Worm (Caenorhabditis elegans) whole organism, late embryonic: ENCODE measurements around the gene T28A11.13.

ENCODE experiments used
- C08G9.2 ChIP-seq: sonication (generic microtip); optimal IDR thresholded peaks from 2 replicates; lab custom pipeline; 2016; ENCODE audit warnings: mild to moderate bottlenecking, missing genetic modification characterization, moderate library complexity, missing compliant biosample characterization
- K02D7.2 ChIP-seq: sonication (generic microtip); optimal IDR thresholded peaks from 2 replicates; lab custom pipeline; 2017; ENCODE audit warnings: mild to moderate bottlenecking, missing genetic modification characterization, missing compliant biosample characterization
- K09A11.1 ChIP-seq: sonication (generic microtip); optimal IDR thresholded peaks from 2 replicates; lab custom pipeline; 2017; ENCODE audit warnings: antibody characterized with exemption, mild to moderate bottlenecking, missing genetic modification characterization, missing compliant biosample characterization; ENCODE audit not compliant: insufficient read depth
- Y22D7AL.16 ChIP-seq: sonication (generic microtip); optimal IDR thresholded peaks from 2 replicates; lab custom pipeline; 2016; ENCODE audit warnings: missing genetic modification characterization, missing compliant biosample characterization
- ahr-1 ChIP-seq: sonication (generic microtip); optimal IDR thresholded peaks from 2 replicates; lab custom pipeline; 2016; ENCODE audit warnings: missing genetic modification characterization, missing compliant biosample characterization
- ceh-19 ChIP-seq: fragments of 200-800 bp; sonication (Bioruptor generic); optimal IDR thresholded peaks from 2 replicates; lab custom pipeline; 2018; ENCODE audit warnings: mild to moderate bottlenecking, missing genetic modification characterization, missing compliant biosample characterization
- ceh-2 ChIP-seq: sonication (generic microtip); optimal IDR thresholded peaks from 2 replicates; lab custom pipeline; 2016; ENCODE audit warnings: missing genotype, missing genetic modification characterization, missing compliant biosample characterization
- ceh-24 ChIP-seq: sonication (generic microtip); optimal IDR thresholded peaks from 2 replicates; lab custom pipeline; 2016; ENCODE audit warnings: mild to moderate bottlenecking, missing genetic modification characterization, missing compliant biosample characterization
- ceh-30 ChIP-seq: fragments of 150-350 bp; optimal IDR thresholded peaks from 2 replicates; lab custom pipeline; 2014; ENCODE audit warnings: missing biosample characterization, missing genetic modification characterization
- ceh-48 ChIP-seq: sonication (generic microtip); optimal IDR thresholded peaks from 2 replicates; lab custom pipeline; 2016; ENCODE audit warnings: missing genetic modification characterization, inconsistent platforms, missing compliant biosample characterization
- ceh-9 ChIP-seq: sonication (generic microtip); optimal IDR thresholded peaks from 2 replicates; lab custom pipeline; 2016; ENCODE audit warnings: mild to moderate bottlenecking, missing genetic modification characterization, inconsistent platforms, missing compliant biosample characterization
- che-1 ChIP-seq: sonication (generic microtip); optimal IDR thresholded peaks from 2 replicates; lab custom pipeline; 2016; ENCODE audit warnings: mild to moderate bottlenecking, missing genetic modification characterization, missing compliant biosample characterization
- dmd-4 ChIP-seq: sonication (generic microtip); optimal IDR thresholded peaks from 2 replicates; lab custom pipeline; 2016; ENCODE audit warnings: borderline replicate concordance, missing genetic modification characterization, missing compliant biosample characterization
- dve-1 ChIP-seq: sonication (generic microtip); optimal IDR thresholded peaks from 2 replicates; lab custom pipeline; 2017; ENCODE audit warnings: antibody characterized with exemption, mild to moderate bottlenecking, missing genetic modification characterization, missing compliant biosample characterization
- ets-4 ChIP-seq: sonication (generic microtip); optimal IDR thresholded peaks from 2 replicates; lab custom pipeline; 2016; ENCODE audit warnings: missing genetic modification characterization, missing compliant biosample characterization
- fkh-10 ChIP-seq: fragments of 150-350 bp; optimal IDR thresholded peaks from 2 replicates; lab custom pipeline; 2014; ENCODE audit warnings: missing biosample characterization, missing genetic modification reagents, missing genetic modification characterization
- fkh-6 ChIP-seq: sonication (generic microtip); optimal IDR thresholded peaks from 2 replicates; lab custom pipeline; 2016; ENCODE audit warnings: missing genetic modification characterization, missing compliant biosample characterization
- hlh-13 ChIP-seq: fragments of 200-800 bp; sonication (Bioruptor generic); optimal IDR thresholded peaks from 2 replicates; lab custom pipeline; 2018; ENCODE audit warnings: mild to moderate bottlenecking, missing genetic modification characterization, missing compliant biosample characterization
- hlh-15 ChIP-seq: sonication (generic microtip); optimal IDR thresholded peaks from 2 replicates; lab custom pipeline; 2016; ENCODE audit warnings: missing genetic modification characterization, missing compliant biosample characterization
- hlh-30 ChIP-seq: sonication (generic microtip); optimal IDR thresholded peaks from 2 replicates; lab custom pipeline; 2017; ENCODE audit warnings: antibody characterized with exemption, missing genetic modification characterization, missing compliant biosample characterization; ENCODE audit not compliant: insufficient read depth
- hlh-8 ChIP-seq: sonication (generic microtip); optimal IDR thresholded peaks from 2 replicates; lab custom pipeline; 2016; ENCODE audit warnings: missing genotype, missing genetic modification characterization, missing compliant biosample characterization
- mec-3 ChIP-seq: sonication (generic microtip); optimal IDR thresholded peaks from 2 replicates; lab custom pipeline; 2016; ENCODE audit warnings: borderline replicate concordance, missing genetic modification characterization, missing compliant biosample characterization
- nhr-232 ChIP-seq: sonication (generic microtip); optimal IDR thresholded peaks from 2 replicates; lab custom pipeline; 2016; ENCODE audit warnings: missing genetic modification characterization, missing compliant biosample characterization
- pag-3 ChIP-seq: sonication (generic microtip); optimal IDR thresholded peaks from 2 replicates; lab custom pipeline; 2016; ENCODE audit warnings: missing compliant biosample characterization, missing genetic modification characterization, borderline replicate concordance
- pqm-1 ChIP-seq: sonication (generic microtip); optimal IDR thresholded peaks from 2 replicates; lab custom pipeline; 2016; ENCODE audit warnings: missing genetic modification characterization, missing compliant biosample characterization
- pros-1 ChIP-seq: fragments of 150-350 bp; optimal IDR thresholded peaks from 2 replicates; lab custom pipeline; 2014; ENCODE audit warnings: missing biosample characterization, missing genetic modification reagents, missing genetic modification characterization
- ref-2 ChIP-seq: sonication (generic microtip); optimal IDR thresholded peaks from 2 replicates; lab custom pipeline; 2016; ENCODE audit warnings: missing genetic modification characterization, missing compliant biosample characterization
- sdc-2 ChIP-seq: sonication (generic microtip); optimal IDR thresholded peaks from 2 replicates; lab custom pipeline; 2016; ENCODE audit warnings: missing genotype, missing genetic modification characterization, missing compliant biosample characterization
- syd-9 ChIP-seq: sonication (generic microtip); optimal IDR thresholded peaks from 2 replicates; lab custom pipeline; 2016; ENCODE audit warnings: mild to moderate bottlenecking, missing genetic modification characterization, moderate library complexity, missing compliant biosample characterization
- ttx-3 ChIP-seq: sonication (generic microtip); optimal IDR thresholded peaks from 2 replicates; lab custom pipeline; 2016; ENCODE audit warnings: missing genetic modification reagents, missing genetic modification characterization, missing compliant biosample characterization
- unc-3 ChIP-seq, 2 experiments: fragments of 200-800 bp in 1 of 2; sonication (Bioruptor generic) in 1 of 2; sonication (generic microtip) in 1 of 2; conservative IDR thresholded peaks in 1 of 2; optimal IDR thresholded peaks in 1 of 2; 2 replicates each; pipeline versions ENCODE4 v1.3.6 to Lab custom; 2016 to 2022; ENCODE audit warnings: missing compliant biosample characterization in 2 of 2, missing genetic modification characterization in 2 of 2, missing genetic modification reagents in 1 of 2
- unc-42 ChIP-seq: sonication (generic microtip); optimal IDR thresholded peaks from 2 replicates; lab custom pipeline; 2016; ENCODE audit warnings: missing genotype, missing genetic modification characterization, missing compliant biosample characterization
- unc-55 ChIP-seq: sonication (generic microtip); optimal IDR thresholded peaks from 2 replicates; lab custom pipeline; 2017; ENCODE audit warnings: missing biosample characterization, missing genetic modification reagents, missing genetic modification characterization
- ztf-16 ChIP-seq: sonication (generic microtip); optimal IDR thresholded peaks from 2 replicates; lab custom pipeline; 2017; ENCODE audit warnings: missing genetic modification characterization, missing compliant biosample characterization

The T28A11.13 gene

DNA sequence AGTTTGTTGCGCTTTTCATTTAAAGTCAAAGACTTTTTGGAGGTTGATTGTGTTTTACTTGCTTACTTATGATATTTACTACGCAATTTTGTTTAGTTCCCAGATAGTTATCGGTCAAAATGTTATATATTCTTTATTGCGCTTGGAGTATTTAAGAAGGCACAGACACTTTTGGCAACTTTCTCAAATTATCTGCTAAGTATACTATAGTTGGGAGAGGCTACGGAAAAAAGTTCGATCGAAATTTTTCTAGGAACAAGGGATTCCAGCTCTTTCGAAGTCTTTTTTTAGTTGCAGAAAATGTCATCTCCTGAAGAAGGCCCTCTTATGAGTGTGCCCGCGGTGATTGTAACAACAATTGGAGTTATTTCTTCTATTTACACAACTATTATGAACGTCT is 10.0 kb upstream of the T28A11.13 start, which contains the start of gene srbc-5:
Gene srbc-5, plus strand, starts transcription at position 301 of the 400 bp plus-strand sequence.
- TF ChIP-seq ceh-2 (tag; lab: Kevin White, UChicago) (no peak), dmd-4 (tag; lab: Kevin White, UChicago) (no peak), K02D7.2 (tag; lab: Kevin White, UChicago) (no peak), C08G9.2 (tag; lab: Kevin White, UChicago) (no peak), ceh-48 (no peak), ahr-1 (no peak), hlh-13 (no peak), K09A11.1 (no peak), ets-4 (tag; lab: Kevin White, UChicago) (no peak), pag-3 (no peak), nhr-232 (no peak), ceh-30 (tag; lab: Kevin White, UChicago) (no peak), fkh-10 (GFP tag; lab: Kevin White, UChicago) (no peak), che-1 (tag; lab: Kevin White, UChicago) (no peak), Y22D7AL.16 (tag; lab: Kevin White, UChicago) (no peak)
- TF ChIP-seq, all 69 proteins: peak for 0

DNA sequence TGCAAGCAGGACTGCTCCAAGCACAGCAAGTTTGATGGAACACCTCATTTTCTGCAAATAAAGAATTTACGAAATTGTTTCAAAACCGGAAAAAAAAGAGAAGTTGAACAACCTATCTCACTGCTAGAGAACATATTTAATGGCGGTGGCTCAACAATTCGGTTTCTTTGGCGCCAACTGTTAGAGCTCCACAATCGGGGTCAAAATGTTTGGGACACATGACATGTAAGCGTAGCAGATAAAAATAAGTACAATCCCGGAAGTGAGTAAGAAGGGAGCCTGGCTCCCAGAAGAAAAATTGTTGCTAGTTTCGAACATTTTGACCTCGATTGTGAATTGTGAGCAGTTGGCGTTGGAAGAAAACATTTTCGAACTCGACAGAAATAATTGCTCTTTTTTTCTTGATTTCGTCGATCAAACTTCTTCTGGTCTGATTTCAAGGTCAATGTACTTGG is 9.1 kb upstream of the T28A11.13 start, which contains the start of gene T28A11.16:
Gene T28A11.16, minus strand, starts transcription at position 51 of the 455 bp plus-strand sequence.
- no peak for TF ChIP-seq ceh-9 (tag; lab: Kevin White, UChicago)
- TF ChIP-seq sdc-2 (tag; lab: Kevin White, UChicago) = no peak
- no peak for TF ChIP-seq ceh-30 (tag; lab: Kevin White, UChicago)
- no peak for TF ChIP-seq ztf-16 (tag; lab: Kevin White, UChicago)
- TF ChIP-seq syd-9 (tag; lab: Kevin White, UChicago) = no peak
- no peak for TF ChIP-seq unc-3 (GFP tag; conservative IDR thresholded peaks at IDR 0.05; lab: Robert Waterston, UW)
- no peak for TF ChIP-seq unc-3 (tag; optimal IDR thresholded peaks at IDR 0.05; lab: Kevin White, UChicago)
- no peak for TF ChIP-seq hlh-15 (tag; lab: Kevin White, UChicago)

DNA sequence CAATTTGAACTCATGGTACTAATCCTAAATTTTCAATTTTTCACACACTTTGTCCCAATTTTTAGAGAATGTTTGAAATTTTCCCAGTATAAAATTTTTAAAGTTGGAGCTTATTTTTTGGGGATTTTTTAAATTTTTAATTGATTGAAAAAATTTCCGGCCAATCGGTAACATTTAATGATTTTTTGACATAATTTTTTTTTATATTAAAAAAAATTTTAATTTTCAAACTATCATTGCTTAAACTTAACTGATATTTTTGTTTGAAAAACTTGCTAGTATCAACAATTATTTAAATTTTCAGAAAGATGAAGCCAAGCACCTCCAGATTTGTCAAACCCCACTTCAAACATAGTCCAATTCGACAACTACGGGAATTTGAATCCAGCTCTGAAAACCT is 7.2 kb upstream of the T28A11.13 start, which contains the start of gene T28A11.22:
Gene T28A11.22, plus strand, starts transcription at position 301 of the 400 bp plus-strand sequence.
- TF ChIP-seq fkh-6 (no peak), ref-2 (tag; lab: Kevin White, UChicago) (no peak), ttx-3 (tag; lab: Kevin White, UChicago) (no peak), dve-1 (no peak), unc-55 (GFP tag; lab: Kevin White, UChicago) (no peak)
- TF ChIP-seq, all 69 proteins: peak for 0

DNA sequence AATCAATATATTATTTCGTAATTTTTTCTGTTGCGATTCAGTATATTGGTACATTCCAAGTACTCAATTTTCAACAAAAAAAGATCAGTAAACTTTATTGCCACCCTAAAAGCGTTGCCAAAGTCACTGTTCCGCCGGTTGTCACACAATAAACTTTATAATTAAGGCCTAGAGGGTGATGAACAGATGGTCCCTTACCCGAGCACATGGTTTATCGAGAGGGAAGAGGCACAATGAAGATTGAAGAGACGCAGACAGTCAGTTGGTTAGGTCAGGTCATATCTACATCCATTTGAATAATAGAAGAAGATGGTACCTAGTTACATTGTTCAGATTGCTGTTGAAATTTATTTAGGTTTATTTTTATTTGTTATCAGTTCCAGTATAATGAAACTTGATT is 6.8 kb upstream of the T28A11.13 start:
- no peak for TF ChIP-seq pqm-1 (tag; lab: Kevin White, UChicago)
- peak; percentile 30 for TF ChIP-seq hlh-8 (tag; lab: Kevin White, UChicago)
- TF ChIP-seq pros-1 (tag; lab: Kevin White, UChicago) = no peak
- no peak for TF ChIP-seq ceh-24 (tag; lab: Kevin White, UChicago)
- no peak for TF ChIP-seq ceh-19 (GFP tag; lab: Kevin White, UChicago)
- TF ChIP-seq hlh-30 (tag; lab: Kevin White, UChicago) = peak; percentile 37

DNA sequence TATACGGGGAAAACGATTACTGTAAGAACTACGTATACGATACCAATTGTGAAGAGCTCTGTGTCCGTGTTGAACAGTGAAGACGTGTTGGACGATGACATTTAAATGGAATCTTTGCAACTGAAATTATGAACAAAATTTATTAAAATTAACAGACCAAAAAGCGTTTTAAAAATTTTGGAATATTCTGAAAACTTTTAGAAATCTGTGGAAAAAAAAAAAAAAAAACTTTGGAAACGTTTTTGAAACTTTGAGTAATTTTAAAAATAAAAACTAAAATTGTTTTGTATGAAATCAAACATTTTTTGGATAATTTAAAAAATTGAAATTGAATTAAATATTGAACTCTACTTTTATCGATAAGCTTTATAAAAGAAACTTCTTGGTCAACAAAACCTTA is 6.0 kb upstream of the T28A11.13 start, which contains the start of gene srt-63:
Gene srt-63, minus strand, starts transcription at position 101 of the 400 bp plus-strand sequence.
- TF ChIP-seq mec-3 (no peak), unc-42 (tag; lab: Kevin White, UChicago) (no peak)
